Worm (Caenorhabditis elegans): ENCODE results near the gene dpl-1.

ce11 chrII:9177080-9177479 is 7.4 kb downstream of the dpl-1 start, which contains the start of the genes sec-5 and pir-1:
- no peak for TF ChIP-seq cog-1 (tag; optimal IDR thresholded peaks at IDR 0.05)
- no peak for TF ChIP-seq med-1 (GFP tag; optimal IDR thresholded peaks at IDR 0.05; ENCODE audit: insufficient read depth)
- TF ChIP-seq klf-2 (GFP tag; conservative IDR thresholded peaks at IDR 0.05), result no peak
- TF ChIP-seq ref-1 (GFP tag; conservative IDR thresholded peaks at IDR 0.05), result no peak
- TF ChIP-seq T22C8.4 (GFP tag; IDR thresholded peaks at IDR 0.05), result no peak
- 0 out of 2 replicates have a peak, but pooled peaks have one; percentile 26 for TF ChIP-seq flt-1 (GFP tag; IDR thresholded peaks at IDR 0.05)
- TF ChIP-seq ztf-23 (GFP tag; IDR thresholded peaks at IDR 0.05), result no peak
- no peak for TF ChIP-seq tab-1 (GFP tag; IDR thresholded peaks at IDR 0.05)
- TF ChIP-seq ztf-29 (GFP tag; IDR thresholded peaks at IDR 0.05), result no peak

All from whole organism, midembryonic.